Fruit fly (Drosophila melanogaster) whole organism, adult: Measurements from ENCODE around the gene tacc.

ENCODE experiments used
- CG11617 ChIP-seq: fragments of 200-800 bp; sonication (Bioruptor generic); optimal IDR thresholded peaks from 2 replicates; lab custom pipeline; 2017; ENCODE audit warnings: mild to moderate bottlenecking, missing biosample characterization, missing genetic modification reagents, missing genetic modification characterization
- CG12768 ChIP-seq: fragments of 200-800 bp; sonication (Bioruptor generic); optimal IDR thresholded peaks from 2 replicates; lab custom pipeline; 2017; ENCODE audit warnings: missing biosample characterization, missing genetic modification characterization, mild to moderate bottlenecking, moderate library complexity, missing genetic modification reagents
- CG14711 ChIP-seq: fragments of 200-800 bp; sonication (Bioruptor generic); optimal IDR thresholded peaks from 2 replicates; lab custom pipeline; 2018; ENCODE audit warnings: missing biosample characterization, mild to moderate bottlenecking, missing genetic modification characterization, moderate library complexity
- CG1620 ChIP-seq: fragments of 200-800 bp; sonication (Bioruptor generic); optimal IDR thresholded peaks from 2 replicates; lab custom pipeline; 2016; ENCODE audit warnings: missing biosample characterization, missing genetic modification characterization
- CG33017 ChIP-seq: fragments of 200-800 bp; sonication (Bioruptor generic); optimal IDR thresholded peaks from 2 replicates; lab custom pipeline; 2018; ENCODE audit warnings: missing biosample characterization, mild to moderate bottlenecking, missing genetic modification characterization, moderate library complexity
- CG5204 ChIP-seq: fragments of 200-800 bp; sonication (Bioruptor generic); optimal IDR thresholded peaks from 2 replicates; lab custom pipeline; 2016; ENCODE audit warnings: missing biosample characterization, missing genetic modification characterization
- CG7045 ChIP-seq: fragments of 200-800 bp; sonication (Bioruptor generic); optimal IDR thresholded peaks from 2 replicates; lab custom pipeline; 2017; ENCODE audit warnings: missing biosample characterization, mild to moderate bottlenecking, missing genetic modification characterization
- CG7101 ChIP-seq: fragments of 200-800 bp; sonication (Bioruptor generic); optimal IDR thresholded peaks from 2 replicates; lab custom pipeline; 2018; ENCODE audit warnings: missing biosample characterization, mild to moderate bottlenecking, missing genetic modification characterization, moderate library complexity
- Clk ChIP-seq: fragments of 200-800 bp; sonication (Bioruptor generic); optimal IDR thresholded peaks from 2 replicates; lab custom pipeline; 2017; ENCODE audit warnings: missing biosample characterization, missing genetic modification characterization
- Crg-1 ChIP-seq: fragments of 200-800 bp; sonication (Bioruptor generic); optimal IDR thresholded peaks from 2 replicates; lab custom pipeline; 2016; ENCODE audit warnings: missing biosample characterization, missing genetic modification characterization
- Hr96 ChIP-seq: fragments of 200-800 bp; sonication (Bioruptor generic); optimal IDR thresholded peaks from 2 replicates; lab custom pipeline; 2016; ENCODE audit warnings: missing biosample characterization, missing genetic modification characterization
- Mnt ChIP-seq: fragments of 200-800 bp; sonication (Bioruptor generic); optimal IDR thresholded peaks from 2 replicates; lab custom pipeline; 2016; ENCODE audit warnings: missing biosample characterization, mild to moderate bottlenecking, missing genetic modification characterization
- bab1 ChIP-seq: fragments of 200-800 bp; sonication (Bioruptor generic); optimal IDR thresholded peaks from 3 replicates; lab custom pipeline; 2019; ENCODE audit warnings: missing biosample characterization, mild to moderate bottlenecking, missing genetic modification characterization, moderate library complexity
- cic ChIP-seq: fragments of 200-800 bp; sonication (Bioruptor generic); optimal IDR thresholded peaks from 2 replicates; lab custom pipeline; 2017; ENCODE audit warnings: missing biosample characterization, mild to moderate bottlenecking, missing genetic modification characterization, moderate library complexity
- cnc ChIP-seq, 2 experiments: fragments of >200 bp; optimal IDR thresholded peaks; 2 replicates each; lab custom pipeline; 2017
- kay ChIP-seq: fragments of 200-800 bp; sonication (Bioruptor generic); peaks from one replicate; lab custom pipeline; 2016; ENCODE audit warnings: missing biosample characterization, missing genetic modification characterization, borderline replicate concordance
- ovo ChIP-seq: fragments of 200-800 bp; sonication (Bioruptor generic); optimal IDR thresholded peaks from 2 replicates; lab custom pipeline; 2016; ENCODE audit warnings: missing biosample characterization, missing genetic modification characterization
- pad ChIP-seq: fragments of 200-800 bp; sonication (Bioruptor generic); optimal IDR thresholded peaks from 3 replicates; lab custom pipeline; 2017; ENCODE audit warnings: missing biosample characterization, missing genetic modification characterization, mild to moderate bottlenecking, moderate library complexity, missing genetic modification reagents
- tj ChIP-seq: fragments of 200-800 bp; sonication (Bioruptor generic); optimal IDR thresholded peaks from 3 replicates; lab custom pipeline; 2017; ENCODE audit warnings: missing biosample characterization, mild to moderate bottlenecking, missing genetic modification characterization, moderate library complexity
- toe ChIP-seq: fragments of 200-800 bp; sonication (Bioruptor generic); optimal IDR thresholded peaks from 2 replicates; lab custom pipeline; 2016; ENCODE audit warnings: missing biosample characterization, missing genetic modification characterization

Gene tacc

DNA sequence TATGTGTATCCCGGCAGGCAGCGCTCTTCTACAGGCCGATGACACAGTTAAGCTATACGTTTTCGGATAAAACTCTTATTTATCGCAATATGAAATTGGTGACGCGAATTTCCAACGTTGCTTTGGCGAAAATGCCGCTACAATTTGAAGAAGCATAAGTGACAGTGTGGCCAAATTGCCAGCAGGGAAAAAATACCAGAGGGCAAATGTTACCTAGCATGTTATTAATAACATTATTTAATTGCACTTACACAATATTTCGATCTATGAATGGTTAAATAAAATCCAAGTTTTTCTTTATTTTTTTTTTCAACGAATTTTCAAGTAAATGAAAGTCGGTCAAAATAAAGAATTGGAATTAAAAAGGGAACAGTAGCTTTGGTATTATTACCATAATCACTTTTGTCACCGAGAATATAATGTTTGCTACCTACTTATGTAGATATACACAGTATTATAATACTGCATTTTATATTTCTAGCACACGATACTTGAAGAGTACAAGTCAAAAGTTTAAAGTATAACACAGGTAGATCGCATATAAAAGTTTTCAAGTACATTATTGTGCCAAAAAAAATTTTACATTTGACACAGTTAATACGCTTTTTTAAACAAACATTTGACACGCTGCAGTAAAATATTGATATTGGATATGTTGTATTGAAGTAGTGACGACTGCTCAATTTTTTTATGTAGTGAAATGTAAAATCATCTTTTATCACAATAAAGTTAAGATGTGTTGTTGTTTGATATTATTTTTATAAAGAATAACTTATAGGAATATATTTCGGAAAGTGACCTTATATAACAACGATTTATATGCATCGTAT lies at the start of gene tacc:
TSS of gene tacc (minus strand) at position 169 of the 830 bp plus-strand sequence.
- TF ChIP-seq toe (GFP tag; lab: Kevin White, UChicago) (no peak), Crg-1 (GFP tag; lab: Kevin White, UChicago) (no peak), kay (no peak), CG1620 (GFP tag; lab: Kevin White, UChicago) (no peak), CG33017 (tag; lab: Kevin White, UChicago) (no peak), Hr96 (GFP tag; lab: Kevin White, UChicago) (no peak), cnc (optimal IDR thresholded peaks at IDR 0.05; lab: Kevin White, UChicago) (no peak), CG14711 (no peak), cic (GFP tag; lab: Kevin White, UChicago) (no peak), CG5204 (GFP tag; lab: Kevin White, UChicago) (no peak), CG7101 (no peak), Clk (no peak), Mnt (GFP tag; lab: Kevin White, UChicago) (no peak), bab1 (GFP tag; lab: Kevin White, UChicago) (no peak), ovo (GFP tag; lab: Kevin White, UChicago) (no peak), CG11617 (GFP tag; lab: Kevin White, UChicago) (no peak), tj (GFP tag; lab: Kevin White, UChicago) (no peak), CG7045 (GFP tag; lab: Kevin White, UChicago) (no peak), CG12768 (GFP tag; lab: Kevin White, UChicago) (no peak)

DNA sequence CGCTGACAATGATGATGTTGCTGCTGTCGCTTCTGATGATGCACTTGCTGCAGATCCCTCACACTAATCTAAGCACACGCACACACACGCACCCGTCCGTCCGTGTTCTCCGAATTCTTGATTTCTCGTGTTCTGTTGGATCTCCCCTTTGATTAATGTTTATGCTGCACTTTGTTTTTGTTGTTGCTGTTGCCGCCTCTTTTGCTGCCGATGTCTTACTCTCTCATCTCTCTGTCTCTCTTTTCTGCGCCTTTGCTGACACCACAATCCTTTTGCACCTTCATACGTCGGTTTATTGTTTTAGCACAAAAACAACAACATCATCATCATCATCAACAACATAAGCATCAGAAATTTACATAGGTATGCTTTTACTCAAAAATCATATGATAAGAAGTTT lies 49.2 kb upstream of the tacc start:
- TF ChIP-seq CG7101 (no peak), tj (GFP tag; lab: Kevin White, UChicago) (peak; percentile 57)

- TF ChIP-seq ovo (GFP tag; lab: Kevin White, UChicago) (no peak), CG33017 (tag; lab: Kevin White, UChicago) (no peak), Clk (no peak), tj (GFP tag; lab: Kevin White, UChicago) (no peak), CG7101 (no peak), CG1620 (GFP tag; lab: Kevin White, UChicago) (no peak), CG12768 (GFP tag; lab: Kevin White, UChicago) (no peak), bab1 (GFP tag; lab: Kevin White, UChicago) (no peak), CG5204 (GFP tag; lab: Kevin White, UChicago) (no peak)
Measured at dm6 chr3R:4797585-4797984, 48.7 kb upstream of the tacc start.

- TF ChIP-seq CG12768 (GFP tag; lab: Kevin White, UChicago) (no peak), Mnt (GFP tag; lab: Kevin White, UChicago) (no peak), tj (GFP tag; lab: Kevin White, UChicago) (no peak), CG7045 (GFP tag; lab: Kevin White, UChicago) (no peak), CG33017 (tag; lab: Kevin White, UChicago) (no peak), CG11617 (GFP tag; lab: Kevin White, UChicago) (no peak), Hr96 (GFP tag; lab: Kevin White, UChicago) (no peak), bab1 (GFP tag; lab: Kevin White, UChicago) (no peak), toe (GFP tag; lab: Kevin White, UChicago) (no peak), Crg-1 (GFP tag; lab: Kevin White, UChicago) (no peak), ovo (GFP tag; lab: Kevin White, UChicago) (no peak), cnc (optimal IDR thresholded peaks at IDR 0.05; lab: Kevin White, UChicago) (no peak), CG14711 (no peak), kay (no peak), CG1620 (GFP tag; lab: Kevin White, UChicago) (no peak), cic (GFP tag; lab: Kevin White, UChicago) (no peak), CG7101 (no peak), CG5204 (GFP tag; lab: Kevin White, UChicago) (no peak), Clk (no peak), pad (no peak)
Measured at dm6 chr3R:4784622-4785021, 35.8 kb upstream of the tacc start, which contains the start of gene Ccdc39. Gene Ccdc39, minus strand, starts transcription at chr3R:4784722.

dm6 chr3R:4780721-4781120 lies 31.9 kb upstream of the tacc start:
- TF ChIP-seq CG14711 (no peak), kay (peak; percentile 33)

DNA sequence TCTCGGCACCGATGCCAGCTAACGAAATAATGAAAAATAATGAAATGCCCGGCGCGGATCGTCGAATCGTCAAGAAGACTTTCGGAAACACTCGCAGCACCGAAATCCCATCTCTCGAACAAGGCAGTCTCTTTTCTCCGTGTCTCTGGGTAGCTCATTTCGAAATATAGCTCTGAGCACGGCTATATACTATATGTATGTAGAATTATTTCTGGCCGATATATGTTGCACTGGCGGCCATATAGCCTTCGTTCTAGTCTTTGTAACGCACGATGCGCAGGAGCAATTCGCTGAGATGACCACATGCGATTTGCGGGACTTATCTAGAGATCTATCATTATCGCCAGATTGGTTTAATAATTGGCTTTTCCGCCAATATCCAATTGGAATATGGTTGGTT lies 31.4 kb upstream of the tacc start, which contains the start of gene CG14655:
TSS of gene CG14655 (minus strand) at position 41 of the 400 bp plus-strand sequence.
- TF ChIP-seq CG12768 (GFP tag; lab: Kevin White, UChicago) = no peak
- TF ChIP-seq CG7101 = no peak
- no peak for TF ChIP-seq cnc (optimal IDR thresholded peaks at IDR 0.05; lab: Kevin White, UChicago)
- no peak for TF ChIP-seq ovo (GFP tag; lab: Kevin White, UChicago)
- TF ChIP-seq CG33017 (tag; lab: Kevin White, UChicago) = no peak
- TF ChIP-seq Crg-1 (GFP tag; lab: Kevin White, UChicago) = no peak
- no peak for TF ChIP-seq toe (GFP tag; lab: Kevin White, UChicago)
- no peak for TF ChIP-seq CG7045 (GFP tag; lab: Kevin White, UChicago)
- TF ChIP-seq tj (GFP tag; lab: Kevin White, UChicago) = no peak
- no peak for TF ChIP-seq CG1620 (GFP tag; lab: Kevin White, UChicago)
- TF ChIP-seq Hr96 (GFP tag; lab: Kevin White, UChicago) = no peak
- no peak for TF ChIP-seq kay
- TF ChIP-seq cic (GFP tag; lab: Kevin White, UChicago) = no peak
- TF ChIP-seq Mnt (GFP tag; lab: Kevin White, UChicago) = no peak
- TF ChIP-seq CG5204 (GFP tag; lab: Kevin White, UChicago) = no peak
